Worm (Caenorhabditis elegans) whole organism, L2 larva: ENCODE results near the gene nhr-235.

Experiments
- R02D3.7 ChIP-seq: fragments of 150-350 bp; optimal IDR thresholded peaks from 2 replicates; lab custom pipeline; 2014; ENCODE audit warnings: missing biosample characterization, missing genetic modification characterization
- blmp-1 ChIP-seq: sonication (generic microtip); optimal IDR thresholded peaks from 2 replicates; lab custom pipeline; 2017; ENCODE audit warnings: missing genetic modification characterization, mild to moderate bottlenecking, missing compliant biosample characterization, antibody characterized with exemption, moderate library complexity; ENCODE audit not compliant: insufficient read depth
- dmd-4 ChIP-seq: sonication (generic microtip); optimal IDR thresholded peaks from 2 replicates; lab custom pipeline; 2017; ENCODE audit warnings: missing biosample characterization, missing genetic modification characterization
- lin-39 ChIP-seq: fragments of 150-350 bp; optimal IDR thresholded peaks from 2 replicates; lab custom pipeline; 2014; ENCODE audit warnings: missing biosample characterization, missing genetic modification reagents, missing genetic modification characterization
- nhr-77 ChIP-seq: fragments of 150-350 bp; optimal IDR thresholded peaks from 2 replicates; lab custom pipeline; 2014; ENCODE audit warnings: missing biosample characterization, missing genetic modification characterization
- skn-1 ChIP-seq: sonication (generic microtip); optimal IDR thresholded peaks from 2 replicates; lab custom pipeline; 2017; ENCODE audit warnings: missing biosample characterization, missing genetic modification characterization
- snpc-4 ChIP-seq: fragments of 150-350 bp; optimal IDR thresholded peaks from 2 replicates; lab custom pipeline; 2014; ENCODE audit warnings: missing biosample characterization, missing genetic modification characterization
- ztf-11 ChIP-seq: sonication (generic microtip); optimal IDR thresholded peaks from 2 replicates; lab custom pipeline; 2017; ENCODE audit warnings: missing biosample characterization, missing genetic modification characterization

ce11 chrII:12608653-12609052 lies 31.8 kb upstream of the nhr-235 start, which contains the start of gene Y38E10A.9:
- TF ChIP-seq skn-1 (tag; lab: Kevin White, UChicago) (no peak), R02D3.7 (tag; lab: Kevin White, UChicago) (no peak), nhr-77 (tag; lab: Kevin White, UChicago) (no peak), ztf-11 (tag; lab: Kevin White, UChicago) (no peak), snpc-4 (tag; lab: Kevin White, UChicago) (no peak), dmd-4 (tag; lab: Kevin White, UChicago) (no peak), blmp-1 (tag; lab: Kevin White, UChicago) (no peak), lin-39 (tag; lab: Kevin White, UChicago) (no peak)
